Fruit fly (Drosophila melanogaster) whole organism, wandering third instar larva: ENCODE data around the gene CG43291.

ENCODE experiments used
- HLH106 ChIP-seq: fragments of 200-800 bp; optimal IDR thresholded peaks from 3 replicates; lab custom pipeline; 2019; ENCODE audit warnings: missing biosample characterization, mild to moderate bottlenecking, missing genetic modification characterization, moderate library complexity
- Hnf4 ChIP-seq: fragments of 200-800 bp; sonication (Bioruptor generic); optimal IDR thresholded peaks from 2 replicates; lab custom pipeline; 2016; ENCODE audit warnings: missing biosample characterization, mild to moderate bottlenecking, missing genetic modification characterization
- Hr78 ChIP-seq: fragments of >200 bp; optimal IDR thresholded peaks from 2 replicates; lab custom pipeline; 2017; ENCODE audit warnings: missing biosample characterization, missing genetic modification characterization
- Myc ChIP-seq: fragments of >200 bp; optimal IDR thresholded peaks from 2 replicates; lab custom pipeline; 2017
- Vsx2 ChIP-seq: fragments of 200-300, 225-300 bp; sonication (Bioruptor generic); optimal IDR thresholded peaks from 2 replicates; lab custom pipeline; 2018; ENCODE audit warnings: missing biosample characterization, missing genetic modification characterization; ENCODE audit not compliant: partially characterized antibody
- ey ChIP-seq: fragments of 200-800 bp; sonication (Bioruptor generic); optimal IDR thresholded peaks from 2 replicates; lab custom pipeline; 2016; ENCODE audit warnings: missing biosample characterization, missing genetic modification characterization
- fru ChIP-seq: fragments of 200-800 bp; sonication (Bioruptor generic); optimal IDR thresholded peaks from 3 replicates; lab custom pipeline; 2016; ENCODE audit warnings: missing biosample characterization, mild to moderate bottlenecking, missing genetic modification characterization
- h ChIP-seq: fragments of 200-800 bp; sonication (Bioruptor generic); optimal IDR thresholded peaks from 3 replicates; lab custom pipeline; 2016; ENCODE audit warnings: missing biosample characterization, mild to moderate bottlenecking, missing genetic modification characterization
- pan ChIP-seq: fragments of >200 bp; optimal IDR thresholded peaks from 2 replicates; lab custom pipeline; 2017
- sage ChIP-seq: fragments of 200-800 bp; sonication (Bioruptor generic); optimal IDR thresholded peaks from 2 replicates; lab custom pipeline; 2016; ENCODE audit warnings: missing biosample characterization, mild to moderate bottlenecking, missing genetic modification characterization
- sv ChIP-seq: fragments of 200-800 bp; sonication (Bioruptor generic); optimal IDR thresholded peaks from 3 replicates; lab custom pipeline; 2016; ENCODE audit warnings: missing biosample characterization, missing genetic modification characterization
- usp ChIP-seq: fragments of >200 bp; optimal IDR thresholded peaks from 2 replicates; lab custom pipeline; 2017; ENCODE audit warnings: missing biosample characterization, missing genetic modification characterization

dm6 chr3R:14283042-14283626 lies 38.7 kb upstream of the CG43291 start:
- TF ChIP-seq Myc (lab: Kevin White, UChicago) (no peak), pan (lab: Kevin White, UChicago) (no peak), h (GFP tag; lab: Kevin White, UChicago) (peak; percentile 85), fru (GFP tag; lab: Kevin White, UChicago) (peak; percentile 83), Hnf4 (GFP tag; lab: Kevin White, UChicago) (peak; percentile 39), Vsx2 (GFP tag; lab: Kevin White, UChicago) (peak; percentile 88), sv (peak; percentile 49), Hr78 (no peak), ey (GFP tag; lab: Kevin White, UChicago) (peak; percentile 86), usp (no peak), HLH106 (tag; lab: Kevin White, UChicago) (peak; percentile 78), sage (peak; percentile 11)
